Worm (Caenorhabditis elegans) whole organism, L4 larva: ENCODE data around the gene tag-250.

ENCODE experiments used
- D1046.2 ChIP-seq: fragments of 200-800 bp; sonication (Bioruptor generic); IDR thresholded peaks from 2 replicates; pipeline ENCODE4 v1.3.6; 2022; ENCODE audit warnings: missing genetic modification characterization, missing compliant biosample characterization
- T20F7.1 ChIP-seq: fragments of 200-800 bp; sonication (Bioruptor generic); optimal IDR thresholded peaks from 2 replicates; lab custom pipeline; 2018; ENCODE audit warnings: mild to moderate bottlenecking, missing genetic modification characterization, missing compliant biosample characterization
- attf-4 ChIP-seq: sonication (generic microtip); optimal IDR thresholded peaks from 3 replicates; lab custom pipeline; 2017; ENCODE audit warnings: missing biosample characterization, missing genetic modification characterization
- ces-1 ChIP-seq: fragments of 150-350 bp; sonication (generic microtip); optimal IDR thresholded peaks from 4 replicates; lab custom pipeline; 2014; ENCODE audit warnings: missing biosample characterization, missing genetic modification reagents, missing genetic modification characterization
- daf-12 ChIP-seq: fragments of 150-350 bp; optimal IDR thresholded peaks from 2 replicates; lab custom pipeline; 2014; ENCODE audit warnings: missing biosample characterization, missing genetic modification reagents, missing genetic modification characterization
- mep-1 ChIP-seq: fragments of 150-350 bp; sonication (generic microtip); optimal IDR thresholded peaks from 3 replicates; lab custom pipeline; 2014; ENCODE audit warnings: missing biosample characterization, missing genetic modification characterization
- nhr-11 ChIP-seq: fragments of 150-350 bp; optimal IDR thresholded peaks from 2 replicates; lab custom pipeline; 2014; ENCODE audit warnings: missing biosample characterization, missing genetic modification characterization
- pha-4 ChIP-seq, 2 experiments: fragments of 150-350 bp in 1 of 2; fragments of 200-800 bp in 1 of 2; sonication (Bioruptor generic) in 1 of 2; IDR thresholded peaks in 1 of 2; optimal IDR thresholded peaks in 1 of 2; 2 replicates each; pipeline versions ENCODE4 v1.3.6 to Lab custom; 2014 to 2022; ENCODE audit warnings: missing genetic modification characterization in 2 of 2, missing genetic modification reagents in 2 of 2, missing biosample characterization in 1 of 2, missing compliant biosample characterization in 1 of 2
- pqm-1 ChIP-seq: sonication (generic microtip); optimal IDR thresholded peaks from 2 replicates; lab custom pipeline; 2017; ENCODE audit warnings: missing biosample characterization, missing genetic modification characterization

DNA sequence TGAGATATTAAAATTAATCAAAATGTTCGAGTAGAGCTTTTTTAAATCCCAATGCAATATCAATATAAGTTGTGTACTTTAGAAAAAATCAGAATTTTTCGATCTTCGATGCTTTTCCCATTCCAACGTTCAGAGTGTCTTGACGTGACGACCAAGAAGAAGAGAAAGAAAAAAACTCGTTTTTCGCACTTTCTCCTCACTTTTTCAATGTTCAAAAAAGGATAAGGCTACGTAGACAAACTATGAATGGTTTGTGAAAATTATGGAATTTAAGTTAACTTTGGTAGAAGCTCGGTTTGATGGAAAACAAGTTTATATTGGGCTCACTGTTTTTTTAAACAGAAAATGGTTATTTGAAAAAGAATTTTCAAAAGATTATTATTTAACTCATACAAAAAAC, 23.0 kb upstream of the tag-250 start:
- no peak for TF ChIP-seq mep-1 (tag; lab: Kevin White, UChicago)
- TF ChIP-seq pha-4 (GFP tag; IDR thresholded peaks at IDR 0.05; lab: Robert Waterston, UW), result no peak
- no peak for TF ChIP-seq pha-4 (tag; optimal IDR thresholded peaks at IDR 0.05; lab: Kevin White, UChicago)
- TF ChIP-seq D1046.2 (GFP tag; lab: Robert Waterston, UW), result no peak
- no peak for TF ChIP-seq ces-1 (GFP tag; lab: Kevin White, UChicago)
- no peak for TF ChIP-seq nhr-11 (tag; lab: Kevin White, UChicago)
- no peak for TF ChIP-seq T20F7.1 (GFP tag; lab: Kevin White, UChicago)
- no peak for TF ChIP-seq attf-4 (tag; lab: Kevin White, UChicago)
- no peak for TF ChIP-seq daf-12 (tag; lab: Kevin White, UChicago)
- no peak for TF ChIP-seq pqm-1 (tag; lab: Kevin White, UChicago)
